Worm (Caenorhabditis elegans): ENCODE results near the gene C35B1.2.

DNA sequence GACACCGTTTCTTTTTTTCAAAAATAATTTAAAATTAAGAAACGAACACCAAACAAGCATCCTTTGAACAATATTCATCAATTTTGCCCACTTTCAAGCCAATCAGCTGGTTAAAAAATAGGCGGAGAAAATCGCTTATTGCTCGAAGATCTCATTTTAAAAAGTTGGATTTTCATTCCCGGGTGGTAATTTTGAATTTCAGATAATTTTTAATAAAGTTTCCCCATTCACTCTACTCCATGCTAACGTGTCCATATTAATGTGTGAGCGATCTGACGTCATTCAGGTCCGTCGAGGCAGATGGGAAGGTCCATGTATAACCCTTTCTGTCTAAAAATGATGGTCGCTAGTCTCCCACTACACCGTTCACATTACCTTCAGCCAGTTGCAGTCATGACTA, 17.5 kb upstream of the C35B1.2 start, which contains the start of gene fbxb-55:
- no peak for TF ChIP-seq nhr-237 (tag; optimal IDR thresholded peaks at IDR 0.05)
- no peak for TF ChIP-seq snpc-4 (tag; optimal IDR thresholded peaks at IDR 0.05)
- no peak for TF ChIP-seq elt-3 (tag; optimal IDR thresholded peaks at IDR 0.05)
- no peak for TF ChIP-seq mep-1 (tag; optimal IDR thresholded peaks at IDR 0.05)
- no peak for TF ChIP-seq ces-1 (GFP tag; optimal IDR thresholded peaks at IDR 0.05)
- no peak for TF ChIP-seq ztf-11 (tag; optimal IDR thresholded peaks at IDR 0.05)
- TF ChIP-seq tbx-8 (GFP tag; optimal IDR thresholded peaks at IDR 0.05): no peak
- no peak for TF ChIP-seq lin-13 (tag; optimal IDR thresholded peaks at IDR 0.05)
- TF ChIP-seq blmp-1 (tag; optimal IDR thresholded peaks at IDR 0.05): no peak
- TF ChIP-seq nhr-12 (tag; optimal IDR thresholded peaks at IDR 0.05): no peak
